Worm (Caenorhabditis elegans) whole organism, midembryonic: ENCODE measurements around the gene ZK1236.1.
A peak's percentile ranks its signal among the peaks of the same experiment; 100 is the strongest.

Source experiments
- T22C8.4 ChIP-seq: fragments of 200-800 bp; sonication (Bioruptor generic); IDR thresholded peaks from 2 replicates; pipeline ENCODE4 v1.3.6; 2022; ENCODE audit warnings: missing genetic modification characterization, missing compliant biosample characterization
- cog-1 ChIP-seq: sonication (generic microtip); optimal IDR thresholded peaks from 2 replicates; lab custom pipeline; 2016; ENCODE audit warnings: missing genetic modification characterization, missing compliant biosample characterization
- flt-1 ChIP-seq: fragments of 200-800 bp; sonication (Bioruptor generic); IDR thresholded peaks from 2 replicates; pipeline ENCODE4 v1.3.6; 2022; ENCODE audit warnings: missing genetic modification characterization, missing compliant biosample characterization
- klf-2 ChIP-seq: fragments of 200-800 bp; sonication (Bioruptor generic); conservative IDR thresholded peaks from 2 replicates; pipeline ENCODE4 v1.3.6; 2022; ENCODE audit warnings: missing genetic modification reagents, missing genetic modification characterization, missing compliant biosample characterization
- med-1 ChIP-seq: sonication (generic microtip); optimal IDR thresholded peaks from 2 replicates; lab custom pipeline; 2017; ENCODE audit warnings: missing genetic modification characterization, mild to moderate bottlenecking, missing compliant biosample characterization, antibody characterized with exemption, missing genetic modification reagents; ENCODE audit not compliant: insufficient read depth
- ref-1 ChIP-seq: fragments of 200-800 bp; sonication (Bioruptor generic); conservative IDR thresholded peaks from 2 replicates; pipeline ENCODE4 v1.3.6; 2022; ENCODE audit warnings: missing genetic modification reagents, missing genetic modification characterization, missing compliant biosample characterization
- tab-1 ChIP-seq: fragments of 200-800 bp; sonication (Bioruptor generic); IDR thresholded peaks from 2 replicates; pipeline ENCODE4 v1.3.6; 2022; ENCODE audit warnings: missing genetic modification characterization, missing compliant biosample characterization
- ztf-23 ChIP-seq: fragments of 200-800 bp; sonication (Bioruptor generic); IDR thresholded peaks from 2 replicates; pipeline ENCODE4 v1.3.6; 2022; ENCODE audit warnings: missing genetic modification reagents, missing genetic modification characterization, missing compliant biosample characterization
- ztf-29 ChIP-seq: fragments of 200-800 bp; sonication (Bioruptor generic); IDR thresholded peaks from 2 replicates; pipeline ENCODE4 v1.3.6; 2022; ENCODE audit warnings: missing genetic modification reagents, missing genetic modification characterization, missing compliant biosample characterization

The ZK1236.1 gene

ce11 chrIII:8446061-8446460, 17.0 kb downstream of the ZK1236.1 start:
- no peak for TF ChIP-seq med-1 (GFP tag; lab: Kevin White, UChicago)

- TF ChIP-seq ref-1 (no peak), ztf-29 (GFP tag; lab: Robert Waterston, UW) (no peak), klf-2 (GFP tag; lab: Robert Waterston, UW) (no peak), flt-1 (GFP tag; lab: Robert Waterston, UW) (no peak), cog-1 (no peak), tab-1 (GFP tag; lab: Robert Waterston, UW) (no peak), med-1 (GFP tag; lab: Kevin White, UChicago) (no peak), T22C8.4 (GFP tag; lab: Robert Waterston, UW) (no peak), ztf-23 (no peak)
Measured at ce11 chrIII:8446534-8446933, 17.4 kb downstream of the ZK1236.1 start, which contains the start of gene hsp-110. TSS of gene hsp-110 (minus strand) at chrIII:8446909.

- peak; percentile 90 for TF ChIP-seq cog-1
- no peak for TF ChIP-seq med-1 (GFP tag; lab: Kevin White, UChicago)
- peak; percentile 78 for TF ChIP-seq ztf-23
- TF ChIP-seq klf-2 (GFP tag; lab: Robert Waterston, UW), result no peak
- no peak for TF ChIP-seq tab-1 (GFP tag; lab: Robert Waterston, UW)
- TF ChIP-seq flt-1 (GFP tag; lab: Robert Waterston, UW), result peak; percentile 79
- no peak for TF ChIP-seq ref-1
- TF ChIP-seq T22C8.4 (GFP tag; lab: Robert Waterston, UW), result no peak
- TF ChIP-seq ztf-29 (GFP tag; lab: Robert Waterston, UW), result no peak
Measured at ce11 chrIII:8446940-8447403, 17.9 kb downstream of the ZK1236.1 start, which contains the start of gene rpn-3. TSS of gene rpn-3 (plus strand) at chrIII:8447353.

ce11 chrIII:8449160-8449807, 20.2 kb downstream of the ZK1236.1 start, which contains the start of gene mrpl-32:
TSS of gene mrpl-32 (plus strand) at chrIII:8449757.
- TF ChIP-seq med-1 (GFP tag; lab: Kevin White, UChicago) (no peak), ref-1 (no peak)

- TF ChIP-seq med-1 (GFP tag; lab: Kevin White, UChicago), result no peak
- no peak for TF ChIP-seq ref-1
- TF ChIP-seq tab-1 (GFP tag; lab: Robert Waterston, UW), result no peak
- no peak for TF ChIP-seq ztf-23
- no peak for TF ChIP-seq flt-1 (GFP tag; lab: Robert Waterston, UW)
- TF ChIP-seq klf-2 (GFP tag; lab: Robert Waterston, UW), result no peak
- TF ChIP-seq cog-1, result no peak
- TF ChIP-seq T22C8.4 (GFP tag; lab: Robert Waterston, UW), result no peak
- no peak for TF ChIP-seq ztf-29 (GFP tag; lab: Robert Waterston, UW)
Measured at ce11 chrIII:8450494-8450893, 21.4 kb downstream of the ZK1236.1 start.

ce11 chrIII:8451181-8451580, 22.1 kb downstream of the ZK1236.1 start:
- TF ChIP-seq ref-1, result no peak
- TF ChIP-seq T22C8.4 (GFP tag; lab: Robert Waterston, UW), result no peak
- no peak for TF ChIP-seq tab-1 (GFP tag; lab: Robert Waterston, UW)
- no peak for TF ChIP-seq cog-1
- no peak for TF ChIP-seq klf-2 (GFP tag; lab: Robert Waterston, UW)
- TF ChIP-seq med-1 (GFP tag; lab: Kevin White, UChicago), result no peak
- no peak for TF ChIP-seq ztf-23
- TF ChIP-seq flt-1 (GFP tag; lab: Robert Waterston, UW), result no peak
- TF ChIP-seq ztf-29 (GFP tag; lab: Robert Waterston, UW), result no peak

ce11 chrIII:8457605-8458004, 28.5 kb downstream of the ZK1236.1 start:
- TF ChIP-seq ref-1 (no peak), tab-1 (GFP tag; lab: Robert Waterston, UW) (no peak), cog-1 (no peak), T22C8.4 (GFP tag; lab: Robert Waterston, UW) (no peak)

- TF ChIP-seq T22C8.4 (GFP tag; lab: Robert Waterston, UW) (no peak), flt-1 (GFP tag; lab: Robert Waterston, UW) (no peak), cog-1 (no peak), tab-1 (GFP tag; lab: Robert Waterston, UW) (no peak), ztf-29 (GFP tag; lab: Robert Waterston, UW) (no peak), ztf-23 (no peak), ref-1 (no peak), klf-2 (GFP tag; lab: Robert Waterston, UW) (no peak), med-1 (GFP tag; lab: Kevin White, UChicago) (no peak)
Measured at ce11 chrIII:8461410-8461809, 32.3 kb downstream of the ZK1236.1 start.

- TF ChIP-seq tab-1 (GFP tag; lab: Robert Waterston, UW) (no peak), klf-2 (GFP tag; lab: Robert Waterston, UW) (no peak), flt-1 (GFP tag; lab: Robert Waterston, UW) (no peak), cog-1 (no peak), T22C8.4 (GFP tag; lab: Robert Waterston, UW) (no peak), ref-1 (no peak), med-1 (GFP tag; lab: Kevin White, UChicago) (no peak), ztf-23 (no peak)
Measured at ce11 chrIII:8466735-8467134, 37.6 kb downstream of the ZK1236.1 start, which contains the start of gene mig-39. TSS of gene mig-39 (plus strand) at chrIII:8467035.

- TF ChIP-seq T22C8.4 (GFP tag; lab: Robert Waterston, UW) (no peak), ref-1 (no peak), ztf-23 (no peak), flt-1 (GFP tag; lab: Robert Waterston, UW) (no peak), klf-2 (GFP tag; lab: Robert Waterston, UW) (no peak)
Measured at ce11 chrIII:8467520-8467919, 38.4 kb downstream of the ZK1236.1 start.
